Fruit fly (Drosophila melanogaster): ENCODE data around the gene Ugt35E1.

Gene Ugt35E1

dm6 chr3R:11165974-11166373, at the start of gene Ugt35E1:
Gene Ugt35E1 (minus strand): TSS chr3R:11166074.
- TF ChIP-seq Pif1A (GFP tag; optimal IDR thresholded peaks at IDR 0.05) (no peak), CG9948 (tag; optimal IDR thresholded peaks at IDR 0.05) (no peak), CG32121 (GFP tag; IDR thresholded peaks at IDR 0.05) (no peak), Pif1B (GFP tag; optimal IDR thresholded peaks at IDR 0.05) (no peak), CG8301 (tag; optimal IDR thresholded peaks at IDR 0.05) (no peak), gl (tag; optimal IDR thresholded peaks at IDR 0.05) (no peak), CG8159 (tag; optimal IDR thresholded peaks at IDR 0.05) (no peak), CG15710 (tag; optimal IDR thresholded peaks at IDR 0.05) (no peak), CG10348 (GFP tag; IDR thresholded peaks at IDR 0.05) (no peak), CG4496 (GFP tag; IDR thresholded peaks at IDR 0.05) (no peak), CG14655 (GFP tag; optimal IDR thresholded peaks at IDR 0.05) (no peak), CG12605 (GFP tag; IDR thresholded peaks at IDR 0.05) (no peak), CG34367 (tag; optimal IDR thresholded peaks at IDR 0.05) (no peak), CG17806 (tag; optimal IDR thresholded peaks at IDR 0.05) (no peak), Ets98B (GFP tag; IDR thresholded peaks at IDR 0.05) (no peak), EcR (GFP tag; optimal IDR thresholded peaks at IDR 0.05) (no peak)

dm6 chr3R:11214449-11214950, 48.6 kb upstream of the Ugt35E1 start, which contains the start of gene ZnT86D:
Gene ZnT86D (minus strand): TSS chr3R:11214539.
- TF ChIP-seq CG8301 (tag; optimal IDR thresholded peaks at IDR 0.05) (peak; percentile 47), CG15710 (tag; optimal IDR thresholded peaks at IDR 0.05) (peak; percentile 62), CG8159 (tag; optimal IDR thresholded peaks at IDR 0.05) (peak; percentile 66), CG34367 (tag; optimal IDR thresholded peaks at IDR 0.05) (peak; percentile 45), CG14655 (GFP tag; optimal IDR thresholded peaks at IDR 0.05) (no peak), CG12605 (GFP tag; IDR thresholded peaks at IDR 0.05) (peak; percentile 55), Snoo (tag; optimal IDR thresholded peaks at IDR 0.05) (peak; percentile 35), Ets98B (GFP tag; IDR thresholded peaks at IDR 0.05) (peak; percentile 35; the same call in 1 of the 2 replicates), CG32121 (GFP tag; IDR thresholded peaks at IDR 0.05) (peak; percentile 10; the same call in 1 of the 2 replicates), Pif1B (GFP tag; optimal IDR thresholded peaks at IDR 0.05) (peak; percentile 39), CG10348 (GFP tag; IDR thresholded peaks at IDR 0.05) (no peak), CG13204 (GFP tag; optimal IDR thresholded peaks at IDR 0.05) (no peak), EcR (GFP tag; optimal IDR thresholded peaks at IDR 0.05) (peak; percentile 33), CG17806 (tag; optimal IDR thresholded peaks at IDR 0.05) (peak; percentile 45), fd96Ca (GFP tag; IDR thresholded peaks at IDR 0.05) (no peak), CG9948 (tag; optimal IDR thresholded peaks at IDR 0.05) (peak; percentile 58), Pif1A (GFP tag; optimal IDR thresholded peaks at IDR 0.05) (no peak), rn (GFP tag; IDR thresholded peaks at IDR 0.05) (0 out of 2 replicates have a peak, but pooled peaks have one; percentile 12), D1 (tag; optimal IDR thresholded peaks at IDR 0.05) (no peak), gl (tag; optimal IDR thresholded peaks at IDR 0.05) (no peak), CG4496 (GFP tag; IDR thresholded peaks at IDR 0.05) (peak; percentile 51; the same call in 1 of the 3 replicates)

dm6 chr3R:11211291-11212061, 45.6 kb upstream of the Ugt35E1 start:
- TF ChIP-seq CG12605 (GFP tag; IDR thresholded peaks at IDR 0.05): peak; percentile 78
- peak; percentile 29 for TF ChIP-seq CG34367 (tag; optimal IDR thresholded peaks at IDR 0.05)
- no peak for TF ChIP-seq CG10348 (GFP tag; IDR thresholded peaks at IDR 0.05)
- no peak; the same call in 2 of the 3 replicates for TF ChIP-seq fd96Ca (GFP tag; IDR thresholded peaks at IDR 0.05)
- no peak for TF ChIP-seq CG14655 (GFP tag; optimal IDR thresholded peaks at IDR 0.05)
- TF ChIP-seq CG17806 (tag; optimal IDR thresholded peaks at IDR 0.05): peak; percentile 61
- peak; percentile 95 for TF ChIP-seq EcR (GFP tag; optimal IDR thresholded peaks at IDR 0.05)
- peak; percentile 65; the same call in 2 of the 3 replicates for TF ChIP-seq CG4496 (GFP tag; IDR thresholded peaks at IDR 0.05)
- peak; percentile 27; the same call in 1 of the 2 replicates for TF ChIP-seq rn (GFP tag; IDR thresholded peaks at IDR 0.05)
- no peak for TF ChIP-seq CG13204 (GFP tag; optimal IDR thresholded peaks at IDR 0.05)
- peak; percentile 58 for TF ChIP-seq CG15710 (tag; optimal IDR thresholded peaks at IDR 0.05)
- TF ChIP-seq D1 (tag; optimal IDR thresholded peaks at IDR 0.05): no peak
- peak; percentile 44 for TF ChIP-seq CG9948 (tag; optimal IDR thresholded peaks at IDR 0.05)
- no peak for TF ChIP-seq gl (tag; optimal IDR thresholded peaks at IDR 0.05)
- TF ChIP-seq CG32121 (GFP tag; IDR thresholded peaks at IDR 0.05): peak; percentile 73
- TF ChIP-seq Ets98B (GFP tag; IDR thresholded peaks at IDR 0.05): peak; percentile 62
- TF ChIP-seq Pif1A (GFP tag; optimal IDR thresholded peaks at IDR 0.05): peak; percentile 66
- peak; percentile 59 for TF ChIP-seq CG8301 (tag; optimal IDR thresholded peaks at IDR 0.05)
- peak; percentile 41 for TF ChIP-seq Pif1B (GFP tag; optimal IDR thresholded peaks at IDR 0.05)
- peak; percentile 58 for TF ChIP-seq CG8159 (tag; optimal IDR thresholded peaks at IDR 0.05)
- peak; percentile 56 for TF ChIP-seq Snoo (tag; optimal IDR thresholded peaks at IDR 0.05)

- TF ChIP-seq CG34367 (tag; optimal IDR thresholded peaks at IDR 0.05) (peak; percentile 4), Snoo (tag; optimal IDR thresholded peaks at IDR 0.05) (peak; percentile 4), CG14655 (GFP tag; optimal IDR thresholded peaks at IDR 0.05) (no peak), D1 (tag; optimal IDR thresholded peaks at IDR 0.05) (no peak), CG17806 (tag; optimal IDR thresholded peaks at IDR 0.05) (no peak), Ets98B (GFP tag; IDR thresholded peaks at IDR 0.05) (peak; percentile 36), CG15710 (tag; optimal IDR thresholded peaks at IDR 0.05) (peak; percentile 18), CG8301 (tag; optimal IDR thresholded peaks at IDR 0.05) (peak; percentile 15), Pif1A (GFP tag; optimal IDR thresholded peaks at IDR 0.05) (peak; percentile 52), CG12605 (GFP tag; IDR thresholded peaks at IDR 0.05) (no peak), CG4496 (GFP tag; IDR thresholded peaks at IDR 0.05) (no peak), Pif1B (GFP tag; optimal IDR thresholded peaks at IDR 0.05) (peak; percentile 14), EcR (GFP tag; optimal IDR thresholded peaks at IDR 0.05) (no peak), CG10348 (GFP tag; IDR thresholded peaks at IDR 0.05) (no peak), CG9948 (tag; optimal IDR thresholded peaks at IDR 0.05) (peak; percentile 3), CG32121 (GFP tag; IDR thresholded peaks at IDR 0.05) (no peak), CG8159 (tag; optimal IDR thresholded peaks at IDR 0.05) (peak; percentile 47)
These were observed 44.0 kb upstream of the Ugt35E1 start, which contains the start of the genes SdhC and Tctp for dm6 chr3R:11209801-11210402. Gene SdhC (minus strand): TSS chr3R:11209849. Gene Tctp (plus strand): TSS chr3R:11210247.
